Fruit fly (Drosophila melanogaster): ENCODE data around the gene CG31870.

- TF ChIP-seq CG7045 (GFP tag; optimal IDR thresholded peaks at IDR 0.05): no peak
- peak; percentile 3 for TF ChIP-seq CG33017 (tag; optimal IDR thresholded peaks at IDR 0.05)
- TF ChIP-seq CG5204 (GFP tag; optimal IDR thresholded peaks at IDR 0.05): no peak
- TF ChIP-seq kay (GFP tag; ENCODE audit: borderline replicate concordance): no peak
- TF ChIP-seq CG1620 (GFP tag; optimal IDR thresholded peaks at IDR 0.05): peak; percentile 24
- TF ChIP-seq CG12768 (GFP tag; optimal IDR thresholded peaks at IDR 0.05): no peak
- no peak for TF ChIP-seq ovo (GFP tag; optimal IDR thresholded peaks at IDR 0.05)
- TF ChIP-seq CG11617 (GFP tag; optimal IDR thresholded peaks at IDR 0.05): no peak
- no peak for TF ChIP-seq tj (GFP tag; optimal IDR thresholded peaks at IDR 0.05)
- TF ChIP-seq Crg-1 (GFP tag; optimal IDR thresholded peaks at IDR 0.05): no peak
- peak; percentile 59 for TF ChIP-seq bab1 (GFP tag; optimal IDR thresholded peaks at IDR 0.05)
- no peak for TF ChIP-seq Clk (GFP tag; optimal IDR thresholded peaks at IDR 0.05)
Measured at dm6 chr2L:10767597-10768188, 22.3 kb upstream of the CG31870 start, which contains the start of gene Ubc2.

All from whole organism, adult.